Fruit fly (Drosophila melanogaster) whole organism, embryonic: ENCODE results near the gene pnt.
A peak's percentile ranks its signal among the peaks of the same experiment; 100 is the strongest.

Experiments used
- CG10366 ChIP-seq: fragments of 200-800 bp; sonication (Bioruptor generic); IDR thresholded peaks from 2 replicates; pipeline ENCODE4 v1.3.6; 2022; ENCODE audit warnings: missing biosample characterization, missing genetic modification characterization
- CG11695 ChIP-seq: fragments of 200-800 bp; sonication (Bioruptor generic); IDR thresholded peaks from 3 replicates; pipeline ENCODE4 v1.3.6; 2022; ENCODE audit warnings: missing biosample characterization, missing genetic modification characterization
- CG17829 ChIP-seq: fragments of 200-800 bp; optimal IDR thresholded peaks from 2 replicates; lab custom pipeline; 2019; ENCODE audit warnings: missing biosample characterization, mild to moderate bottlenecking, missing genetic modification characterization, moderate library complexity
- CG1792 ChIP-seq: fragments of 200-800 bp; sonication (Bioruptor generic); optimal IDR thresholded peaks from 2 replicates; lab custom pipeline; 2016; ENCODE audit warnings: missing biosample characterization, missing genetic modification characterization
- CG18262 ChIP-seq: fragments of 200-800 bp; optimal IDR thresholded peaks from 3 replicates; lab custom pipeline; 2019; ENCODE audit warnings: missing biosample characterization, mild to moderate bottlenecking, missing genetic modification characterization, moderate library complexity
- CG2129 ChIP-seq: fragments of 200-800 bp; sonication (Bioruptor generic); IDR thresholded peaks from 2 replicates; pipeline ENCODE4 v1.3.6; 2022; ENCODE audit warnings: missing biosample characterization, missing genetic modification characterization; ENCODE audit not compliant: partially characterized antibody
- CG32532 ChIP-seq: fragments of 200-800 bp; sonication (Bioruptor generic); IDR thresholded peaks from 2 replicates; pipeline ENCODE4 v1.3.6; 2022; ENCODE audit warnings: missing biosample characterization, missing genetic modification characterization
- CG4424 ChIP-seq: fragments of 200-800 bp; sonication (Bioruptor generic); optimal IDR thresholded peaks from 3 replicates; lab custom pipeline; 2016; ENCODE audit warnings: missing biosample characterization, missing genetic modification characterization
- CG6254 ChIP-seq: fragments of 200-800 bp; sonication (Bioruptor generic); optimal IDR thresholded peaks from 3 replicates; lab custom pipeline; 2017; ENCODE audit warnings: mild to moderate bottlenecking, missing biosample characterization, missing genetic modification reagents, missing genetic modification characterization
- CG6272 ChIP-seq: fragments of 200-800 bp; sonication (Bioruptor generic); IDR thresholded peaks from 2 replicates; pipeline ENCODE4 v1.3.6; 2022; ENCODE audit warnings: missing biosample characterization, missing genetic modification characterization
- CG7357 ChIP-seq: fragments of 200-800 bp; sonication (Bioruptor generic); IDR thresholded peaks from 3 replicates; pipeline ENCODE4 v1.3.6; 2022; ENCODE audit warnings: missing biosample characterization, missing genetic modification characterization
- CG7786 ChIP-seq: fragments of 200-800 bp; sonication (Bioruptor generic); optimal IDR thresholded peaks from 2 replicates; lab custom pipeline; 2016; ENCODE audit warnings: missing biosample characterization, missing genetic modification characterization
- CG9727 ChIP-seq: fragments of 200-800 bp; sonication (Bioruptor generic); optimal IDR thresholded peaks from 3 replicates; lab custom pipeline; 2017; ENCODE audit warnings: missing biosample characterization, mild to moderate bottlenecking, missing genetic modification characterization
- Dip3 ChIP-seq: fragments of 200-800 bp; sonication (Bioruptor generic); optimal IDR thresholded peaks from 3 replicates; lab custom pipeline; 2016; ENCODE audit warnings: missing biosample characterization, missing genetic modification characterization
- Doc2 ChIP-seq: fragments of 200-800 bp; sonication (Bioruptor generic); IDR thresholded peaks from 2 replicates; pipeline ENCODE4 v1.3.6; 2022; ENCODE audit warnings: missing biosample characterization, missing genetic modification characterization
- Fer1 ChIP-seq: fragments of 200-800 bp; sonication (Bioruptor generic); optimal IDR thresholded peaks from 2 replicates; lab custom pipeline; 2017; ENCODE audit warnings: missing biosample characterization, mild to moderate bottlenecking, missing genetic modification characterization
- HLHmδ ChIP-seq: fragments of 200-800 bp; sonication (Bioruptor generic); optimal IDR thresholded peaks from 2 replicates; lab custom pipeline; 2018; ENCODE audit warnings: missing biosample characterization, mild to moderate bottlenecking, missing genetic modification characterization, moderate library complexity
- Hr3 ChIP-seq: fragments of 200-800 bp; sonication (Bioruptor generic); optimal IDR thresholded peaks from 3 replicates; lab custom pipeline; 2016; ENCODE audit warnings: missing biosample characterization, missing genetic modification characterization
- Lpt ChIP-seq: fragments of >200 bp; optimal IDR thresholded peaks from 2 replicates; lab custom pipeline; 2018; ENCODE audit warnings: missing biosample characterization, missing genetic modification characterization
- MESR4 ChIP-seq: fragments of 200-800 bp; sonication (Bioruptor generic); optimal IDR thresholded peaks from 2 replicates; lab custom pipeline; 2018; ENCODE audit warnings: missing biosample characterization, mild to moderate bottlenecking, missing genetic modification characterization, moderate library complexity
- Meics ChIP-seq: fragments of 200-800 bp; sonication (Bioruptor generic); optimal IDR thresholded peaks from 2 replicates; lab custom pipeline; 2017; ENCODE audit warnings: missing biosample characterization, mild to moderate bottlenecking, missing genetic modification characterization
- Scr ChIP-seq: fragments of 200-800 bp; sonication (Bioruptor generic); IDR thresholded peaks from 2 replicates; pipeline ENCODE4 v1.3.6; 2022; ENCODE audit warnings: missing biosample characterization, missing genetic modification characterization; ENCODE audit not compliant: partially characterized antibody
- Six4 ChIP-seq: fragments of 200-800 bp; sonication (Bioruptor generic); optimal IDR thresholded peaks from 2 replicates; lab custom pipeline; 2016; ENCODE audit warnings: missing biosample characterization, missing genetic modification characterization
- Ssrp ChIP-seq: fragments of 200-800 bp; sonication (Bioruptor generic); optimal IDR thresholded peaks from 2 replicates; lab custom pipeline; 2018; ENCODE audit warnings: missing biosample characterization, mild to moderate bottlenecking, missing genetic modification characterization, moderate library complexity
- Usf ChIP-seq: fragments of 200-800 bp; sonication (Bioruptor generic); optimal IDR thresholded peaks from 2 replicates; lab custom pipeline; 2017; ENCODE audit warnings: missing genotype, missing biosample characterization, missing genetic modification characterization
- abd-A ChIP-seq: fragments of 200-800 bp; sonication (Bioruptor generic); optimal IDR thresholded peaks from 3 replicates; lab custom pipeline; 2019; ENCODE audit warnings: missing biosample characterization, mild to moderate bottlenecking, missing genetic modification characterization, moderate library complexity
- ac ChIP-seq: fragments of 200-800 bp; sonication (Bioruptor generic); optimal IDR thresholded peaks from 3 replicates; lab custom pipeline; 2017; ENCODE audit warnings: missing biosample characterization, mild to moderate bottlenecking, missing genetic modification characterization
- aop ChIP-seq: fragments of 200-800 bp; sonication (Bioruptor generic); IDR thresholded peaks from 2 replicates; pipeline ENCODE4 v1.3.6; 2022; ENCODE audit warnings: missing biosample characterization, missing genetic modification characterization
- ap ChIP-seq: fragments of 200-800 bp; sonication (Bioruptor generic); IDR thresholded peaks from 2 replicates; pipeline ENCODE4 v1.3.6; 2022; ENCODE audit warnings: missing biosample characterization, missing genetic modification characterization
- bsh ChIP-seq, 2 experiments: fragments of 200-800 bp; sonication (Bioruptor generic); optimal IDR thresholded peaks; 2 replicates each; lab custom pipeline; 2017 to 2018; ENCODE audit warnings: mild to moderate bottlenecking in 2 of 2, missing biosample characterization in 2 of 2, missing genetic modification characterization in 2 of 2, moderate library complexity in 1 of 2
- cg ChIP-seq: fragments of 200-800 bp; sonication (Bioruptor generic); optimal IDR thresholded peaks from 3 replicates; lab custom pipeline; 2019; ENCODE audit warnings: missing biosample characterization, mild to moderate bottlenecking, missing genetic modification characterization, moderate library complexity
- chinmo ChIP-seq: fragments of 200-800 bp; sonication (Bioruptor generic); IDR thresholded peaks from 4 replicates; pipeline ENCODE4 v1.3.6; 2022; ENCODE audit warnings: missing biosample characterization, missing genetic modification characterization; ENCODE audit not compliant: partially characterized antibody
- crc ChIP-seq: fragments of 200-800 bp; sonication (Bioruptor generic); optimal IDR thresholded peaks from 2 replicates; lab custom pipeline; 2016; ENCODE audit warnings: missing biosample characterization, missing genetic modification characterization
- croc ChIP-seq: fragments of 200-800 bp; sonication (Bioruptor generic); conservative IDR thresholded peaks from 3 replicates; pipeline ENCODE4 v1.3.6; 2022; ENCODE audit warnings: missing biosample characterization, missing genetic modification characterization
- da ChIP-seq: fragments of 200-800 bp; sonication (Bioruptor generic); optimal IDR thresholded peaks from 2 replicates; lab custom pipeline; 2016; ENCODE audit warnings: missing biosample characterization, missing genetic modification characterization
- fd64A ChIP-seq: fragments of 200-800 bp; sonication (Bioruptor generic); optimal IDR thresholded peaks from 3 replicates; lab custom pipeline; 2018; ENCODE audit warnings: missing biosample characterization, mild to moderate bottlenecking, missing genetic modification characterization
- fru ChIP-seq: fragments of >200 bp; optimal IDR thresholded peaks from 2 replicates; lab custom pipeline; 2017
- gce ChIP-seq: fragments of 200-800 bp; sonication (Bioruptor generic); IDR thresholded peaks from 3 replicates; pipeline ENCODE4 v1.3.6; 2022; ENCODE audit warnings: missing biosample characterization, missing genetic modification characterization
- gsb-n ChIP-seq: fragments of 200-800 bp; sonication (Bioruptor generic); optimal IDR thresholded peaks from 3 replicates; lab custom pipeline; 2018; ENCODE audit warnings: missing biosample characterization, mild to moderate bottlenecking, missing genetic modification characterization
- jumu ChIP-seq: fragments of 200-800 bp; sonication (Bioruptor generic); optimal IDR thresholded peaks from 3 replicates; lab custom pipeline; 2016; ENCODE audit warnings: missing biosample characterization, missing genetic modification characterization
- kni ChIP-seq: fragments of 200-800 bp; sonication (Bioruptor generic); optimal IDR thresholded peaks from 3 replicates; lab custom pipeline; 2017; ENCODE audit warnings: mild to moderate bottlenecking, missing biosample characterization, missing genetic modification reagents, missing genetic modification characterization
- mld ChIP-seq: fragments of 200-800 bp; sonication (Bioruptor generic); IDR thresholded peaks from 3 replicates; pipeline ENCODE4 v1.3.6; 2022; ENCODE audit warnings: missing biosample characterization, missing genetic modification characterization; ENCODE audit not compliant: partially characterized antibody
- pb ChIP-seq: fragments of 200-800 bp; sonication (Bioruptor generic); optimal IDR thresholded peaks from 3 replicates; lab custom pipeline; 2016; ENCODE audit warnings: missing biosample characterization, missing genetic modification characterization
- ranshi ChIP-seq: fragments of 200-800 bp; sonication (Bioruptor generic); IDR thresholded peaks from 2 replicates; pipeline ENCODE4 v1.3.6; 2022; ENCODE audit warnings: missing biosample characterization, missing genetic modification characterization
- sob ChIP-seq: fragments of 200-800 bp; sonication (Bioruptor generic); IDR thresholded peaks from 2 replicates; pipeline ENCODE4 v1.3.6; 2022; ENCODE audit warnings: missing biosample characterization, missing genetic modification characterization
- ttk ChIP-seq: fragments of 200-800 bp; sonication (Bioruptor generic); IDR thresholded peaks from 2 replicates; pipeline ENCODE4 v2.1.2; 2022; ENCODE audit warnings: missing biosample characterization, missing genetic modification characterization
- vnd ChIP-seq: fragments of 200-800 bp; sonication (Bioruptor generic); IDR thresholded peaks from 3 replicates; pipeline ENCODE4 v1.3.6; 2022; ENCODE audit warnings: missing biosample characterization, missing genetic modification characterization; ENCODE audit not compliant: partially characterized antibody
- vvl ChIP-seq: fragments of 200-800 bp; sonication (Bioruptor generic); IDR thresholded peaks from 2 replicates; pipeline ENCODE4 v1.3.6; 2022; ENCODE audit warnings: missing biosample characterization, missing genetic modification characterization
- wek ChIP-seq: fragments of 200-800 bp; sonication (Bioruptor generic); optimal IDR thresholded peaks from 3 replicates; lab custom pipeline; 2018; ENCODE audit warnings: missing biosample characterization, mild to moderate bottlenecking, missing genetic modification characterization, moderate library complexity
- zfh1 ChIP-seq: fragments of 200-800 bp; sonication (Bioruptor generic); IDR thresholded peaks from 3 replicates; pipeline ENCODE4 v1.3.6; 2022; ENCODE audit warnings: missing biosample characterization, missing genetic modification characterization

The pnt gene

dm6 chr3R:23297132-23297862 lies 48.7 kb downstream of the pnt start:
- TF ChIP-seq Hr3 (GFP tag; lab: Kevin White, UChicago): no peak
- no peak for TF ChIP-seq CG1792 (GFP tag; lab: Kevin White, UChicago)
- no peak for TF ChIP-seq ap
- no peak for TF ChIP-seq ttk (GFP tag; lab: Robert Waterston, UW)
- TF ChIP-seq CG11695 (GFP tag; lab: Robert Waterston, UW): 0 out of 3 replicates have a peak, but pooled peaks have one; percentile 11
- TF ChIP-seq Scr (GFP tag; lab: Robert Waterston, UW): no peak
- peak in 1 of 2 experiments; percentile 66 for TF ChIP-seq bsh (GFP tag; optimal IDR thresholded peaks at IDR 0.05; lab: Kevin White, UChicago)
- TF ChIP-seq CG32532 (GFP tag; lab: Robert Waterston, UW): no peak
- TF ChIP-seq croc: no peak; the same call in 2 of the 3 replicates
- TF ChIP-seq CG7786 (GFP tag; lab: Kevin White, UChicago): no peak
- TF ChIP-seq CG9727: peak; percentile 60
- no peak for TF ChIP-seq CG6254 (GFP tag; lab: Kevin White, UChicago)
- peak; percentile 24 for TF ChIP-seq Meics
- peak; percentile 71 for TF ChIP-seq kni (GFP tag; lab: Kevin White, UChicago)
- peak; percentile 20 for TF ChIP-seq CG17829 (tag; lab: Kevin White, UChicago)
- TF ChIP-seq Usf: no peak
- no peak for TF ChIP-seq gce (GFP tag; lab: Robert Waterston, UW)
- TF ChIP-seq aop: peak; percentile 30; the same call in 1 of the 2 replicates
- TF ChIP-seq mld (GFP tag; lab: Robert Waterston, UW): no peak
- no peak for TF ChIP-seq Doc2 (GFP tag; lab: Robert Waterston, UW)
- TF ChIP-seq crc: no peak
- TF ChIP-seq CG6272: no peak
- no peak for TF ChIP-seq Dip3
- TF ChIP-seq pb: no peak
- peak; percentile 76 for TF ChIP-seq HLHmδ (GFP tag; lab: Kevin White, UChicago)
- TF ChIP-seq zfh1 (GFP tag; lab: Robert Waterston, UW): peak; percentile 68; the same call in 2 of the 3 replicates
- no peak; the same call in 1 of the 2 replicates for TF ChIP-seq sob (GFP tag; lab: Robert Waterston, UW)
- no peak for TF ChIP-seq ac (GFP tag; lab: Kevin White, UChicago)
- TF ChIP-seq CG18262 (tag; lab: Kevin White, UChicago): peak; percentile 69
- peak; percentile 37 for TF ChIP-seq gsb-n (tag; lab: Kevin White, UChicago)
- TF ChIP-seq CG10366 (GFP tag; lab: Robert Waterston, UW): no peak
- TF ChIP-seq Fer1 (GFP tag; lab: Kevin White, UChicago): no peak
- TF ChIP-seq da (GFP tag; lab: Kevin White, UChicago): no peak
- TF ChIP-seq ranshi (GFP tag; lab: Robert Waterston, UW): no peak
- TF ChIP-seq CG2129 (GFP tag; lab: Robert Waterston, UW): no peak
- TF ChIP-seq jumu: no peak
- 0 out of 4 replicates have a peak, but pooled peaks have one; percentile 14 for TF ChIP-seq chinmo (GFP tag; lab: Robert Waterston, UW)
- TF ChIP-seq fru (lab: Kevin White, UChicago): no peak
- no peak for TF ChIP-seq vnd (GFP tag; lab: Robert Waterston, UW)
- TF ChIP-seq cg: no peak
- peak; percentile 15; the same call in 1 of the 2 replicates for TF ChIP-seq vvl
- TF ChIP-seq MESR4 (GFP tag; lab: Kevin White, UChicago): no peak
- no peak for TF ChIP-seq fd64A (GFP tag; lab: Kevin White, UChicago)
- TF ChIP-seq abd-A (tag; lab: Kevin White, UChicago): no peak
- peak; percentile 26 for TF ChIP-seq wek (GFP tag; lab: Kevin White, UChicago)
- TF ChIP-seq CG4424 (GFP tag; lab: Kevin White, UChicago): peak; percentile 45
- TF ChIP-seq Lpt (GFP tag; lab: Kevin White, UChicago): no peak
- no peak for TF ChIP-seq Six4 (GFP tag; lab: Kevin White, UChicago)
- no peak for TF ChIP-seq CG7357 (GFP tag; lab: Robert Waterston, UW)
- peak; percentile 45 for TF ChIP-seq Ssrp (tag; lab: Kevin White, UChicago)
